Fruit fly (Drosophila melanogaster) S2 (cell line): Measurements from ENCODE around the gene CG8677.

Experiments used
- CG8478 ChIP-seq: fragments of >200 bp; optimal IDR thresholded peaks from 2 replicates; lab custom pipeline; 2018
- CTCF ChIP-seq, 2 experiments: fragments of >200 bp; optimal IDR thresholded peaks; 2 replicates each; lab custom pipeline; 2018

DNA sequence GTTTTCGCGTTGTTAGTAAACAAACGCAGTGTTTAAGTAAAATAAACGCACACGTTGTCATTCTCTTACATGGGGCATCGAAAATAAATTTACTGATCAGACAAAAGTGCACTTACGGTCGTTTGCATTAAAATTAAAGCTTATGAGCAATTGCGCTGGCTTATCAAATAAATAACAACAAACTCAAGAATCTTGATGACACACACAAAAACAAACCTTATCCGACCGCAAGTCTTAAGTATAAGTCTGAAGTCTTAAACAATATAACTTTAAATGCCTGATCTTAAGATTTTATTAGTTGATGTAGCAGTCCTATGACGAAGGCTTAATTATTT lies 2.2 kb upstream of the CG8677 start:
- TF ChIP-seq CTCF (optimal IDR thresholded peaks at IDR 0.05; lab: Kevin White, UChicago) (no peak), CG8478 (lab: Kevin White, UChicago) (no peak)
